Worm (Caenorhabditis elegans) whole organism, mixed stage, embryonic: ENCODE measurements around the gene dsl-7.

ENCODE experiments used
- ces-1 ChIP-seq: fragments of 150-350 bp; optimal IDR thresholded peaks from 2 replicates; lab custom pipeline; 2014; ENCODE audit warnings: missing biosample characterization, missing genetic modification reagents, missing genetic modification characterization
- elt-1 ChIP-seq: sonication (generic microtip); optimal IDR thresholded peaks from 2 replicates; lab custom pipeline; 2017; ENCODE audit warnings: missing genetic modification characterization, mild to moderate bottlenecking, missing compliant biosample characterization, antibody characterized with exemption, moderate library complexity, borderline replicate concordance; ENCODE audit not compliant: insufficient read depth
- lsy-2 ChIP-seq: fragments of 150-350 bp; optimal IDR thresholded peaks from 2 replicates; lab custom pipeline; 2014; ENCODE audit warnings: missing biosample characterization, missing genetic modification characterization
- mep-1 ChIP-seq: fragments of 150-350 bp; optimal IDR thresholded peaks from 2 replicates; lab custom pipeline; 2017; ENCODE audit warnings: missing biosample characterization, missing genetic modification reagents, missing genetic modification characterization, inconsistent platforms
- mls-2 ChIP-seq: sonication (generic microtip); optimal IDR thresholded peaks from 2 replicates; lab custom pipeline; 2016; ENCODE audit warnings: mild to moderate bottlenecking, missing genetic modification characterization, moderate library complexity, missing compliant biosample characterization
- nhr-12 ChIP-seq: fragments of 150-350 bp; optimal IDR thresholded peaks from 2 replicates; lab custom pipeline; 2014; ENCODE audit warnings: missing biosample characterization, missing genetic modification characterization
- nhr-2 ChIP-seq: fragments of 150-350 bp; optimal IDR thresholded peaks from 2 replicates; lab custom pipeline; 2014; ENCODE audit warnings: missing biosample characterization, missing genetic modification characterization
- nhr-237 ChIP-seq: fragments of 150-350 bp; optimal IDR thresholded peaks from 2 replicates; lab custom pipeline; 2014; ENCODE audit warnings: missing biosample characterization, missing genetic modification characterization
- nhr-76 ChIP-seq: sonication (generic microtip); optimal IDR thresholded peaks from 2 replicates; lab custom pipeline; 2017; ENCODE audit warnings: missing biosample characterization, missing genetic modification characterization
- pha-4 ChIP-seq: fragments of 150-350 bp; optimal IDR thresholded peaks from 2 replicates; lab custom pipeline; 2018; ENCODE audit warnings: missing biosample characterization, missing genetic modification reagents, missing genetic modification characterization
- snpc-4 ChIP-seq: fragments of 150-350 bp; optimal IDR thresholded peaks from 2 replicates; lab custom pipeline; 2014; ENCODE audit warnings: missing biosample characterization, missing genetic modification characterization
- sptf-1 ChIP-seq: sonication (generic microtip); optimal IDR thresholded peaks from 2 replicates; lab custom pipeline; 2017; ENCODE audit warnings: mild to moderate bottlenecking, missing genetic modification characterization, moderate library complexity, missing compliant biosample characterization
- unc-62 ChIP-seq: fragments of 150-350 bp; optimal IDR thresholded peaks from 2 replicates; lab custom pipeline; 2014; ENCODE audit warnings: missing biosample characterization, missing genetic modification reagents, missing genetic modification characterization
- ztf-11 ChIP-seq: fragments of 150-350 bp; optimal IDR thresholded peaks from 2 replicates; lab custom pipeline; 2014; ENCODE audit warnings: missing biosample characterization, missing genetic modification characterization

DNA sequence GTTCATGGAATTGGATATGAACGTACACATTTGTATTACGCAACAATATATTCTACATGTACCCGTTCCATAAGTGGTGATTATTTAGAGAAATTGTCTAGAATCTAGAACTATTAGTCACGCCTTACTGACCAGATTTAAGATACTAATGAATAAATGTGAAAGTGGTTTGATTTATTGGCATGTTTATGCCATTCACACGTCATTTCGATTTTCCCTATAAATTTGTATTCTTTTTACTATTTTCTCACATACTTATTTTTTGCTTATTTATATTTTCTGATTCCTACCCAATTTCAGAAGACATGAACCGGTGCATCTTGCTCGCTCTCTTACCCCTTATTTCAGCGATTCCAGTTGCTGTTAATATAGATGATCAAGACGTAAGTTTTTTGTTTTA lies 4.7 kb upstream of the dsl-7 start, which contains the start of gene F15B9.8:
- TF ChIP-seq ces-1 (GFP tag; lab: Kevin White, UChicago) (no peak), snpc-4 (tag; lab: Kevin White, UChicago) (no peak), nhr-2 (no peak), lsy-2 (tag; lab: Kevin White, UChicago) (no peak), ztf-11 (tag; lab: Kevin White, UChicago) (no peak), sptf-1 (tag; lab: Kevin White, UChicago) (no peak), nhr-12 (no peak), nhr-237 (tag; lab: Kevin White, UChicago) (no peak), elt-1 (tag; lab: Kevin White, UChicago) (no peak), pha-4 (no peak), nhr-76 (tag; lab: Kevin White, UChicago) (no peak), mls-2 (tag; lab: Kevin White, UChicago) (no peak), unc-62 (no peak), mep-1 (tag; lab: Kevin White, UChicago) (no peak)
